Fruit fly (Drosophila melanogaster) ovary, adult (tissue): ENCODE data around the gene krz.

ENCODE experiments used
- CG17801 ChIP-seq: fragments of 200-800 bp; optimal IDR thresholded peaks from 2 replicates; lab custom pipeline; 2019; ENCODE audit warnings: missing biosample characterization, mild to moderate bottlenecking, missing genetic modification characterization, moderate library complexity; ENCODE audit not compliant: partially characterized antibody

krz gene

dm6 chr3R:32051782-32052503 is at the start of gene krz, which contains the start of gene mod:
TSS of gene krz (minus strand) at chr3R:32051993.
TSS of gene mod (plus strand) at chr3R:32052060.
- peak; percentile 46 for TF ChIP-seq CG17801 (GFP tag; lab: Kevin White, UChicago)

dm6 chr3R:32068110-32068685 is 16.4 kb upstream of the krz start, which contains the start of gene Map205:
TSS of gene Map205 (minus strand) at chr3R:32068441.
- TF ChIP-seq CG17801 (GFP tag; lab: Kevin White, UChicago) = peak; percentile 45

- TF ChIP-seq CG17801 (GFP tag; lab: Kevin White, UChicago) = no peak
Measured at dm6 chr3R:32060214-32060613, 8.4 kb upstream of the krz start.

dm6 chr3R:32052504-32052815 is 667 bp upstream of the krz start:
- no peak for TF ChIP-seq CG17801 (GFP tag; lab: Kevin White, UChicago)

- TF ChIP-seq CG17801 (GFP tag; lab: Kevin White, UChicago) = peak; percentile 44
Measured at dm6 chr3R:32050685-32051084, 1.1 kb downstream of the krz start.

dm6 chr3R:32046658-32047057 is 5.1 kb downstream of the krz start:
- TF ChIP-seq CG17801 (GFP tag; lab: Kevin White, UChicago) = no peak

- no peak for TF ChIP-seq CG17801 (GFP tag; lab: Kevin White, UChicago)
Measured at dm6 chr3R:32043778-32044177, 8.0 kb downstream of the krz start.

dm6 chr3R:32038030-32038429 is 13.8 kb downstream of the krz start, which contains the start of gene Pos:
TSS of gene Pos (plus strand) at chr3R:32038330.
- no peak for TF ChIP-seq CG17801 (GFP tag; lab: Kevin White, UChicago)

- no peak for TF ChIP-seq CG17801 (GFP tag; lab: Kevin White, UChicago)
Measured at dm6 chr3R:32032885-32033284, 18.9 kb downstream of the krz start.

- no peak for TF ChIP-seq CG17801 (GFP tag; lab: Kevin White, UChicago)
Measured at dm6 chr3R:32029134-32029533, 22.7 kb downstream of the krz start.

dm6 chr3R:32022088-32022487 is 29.7 kb downstream of the krz start:
- no peak for TF ChIP-seq CG17801 (GFP tag; lab: Kevin White, UChicago)

dm6 chr3R:32015400-32016215 is 36.2 kb downstream of the krz start, which contains the start of gene heph:
TSS of gene heph (minus strand) at chr3R:32015520.
- no peak for TF ChIP-seq CG17801 (GFP tag; lab: Kevin White, UChicago)

- no peak for TF ChIP-seq CG17801 (GFP tag; lab: Kevin White, UChicago)
Measured at dm6 chr3R:32006330-32006729, 45.5 kb downstream of the krz start.
